Fruit fly (Drosophila melanogaster) whole organism, embryonic: ENCODE results near the gene tay.
A peak's percentile ranks its signal among the peaks of the same experiment; 100 is the strongest.

Experiments used
- ATbp ChIP-seq: fragments of 200-800 bp; sonication (Bioruptor generic); optimal IDR thresholded peaks from 2 replicates; lab custom pipeline; 2017; ENCODE audit warnings: missing biosample characterization, mild to moderate bottlenecking, missing genetic modification characterization, missing genetic modification reagents
- Ada2b ChIP-seq: fragments of 200-800 bp; sonication (Bioruptor generic); IDR thresholded peaks from 2 replicates; pipeline ENCODE4 v1.3.6; 2022; ENCODE audit warnings: missing biosample characterization, missing genetic modification characterization
- B-H2 ChIP-seq: fragments of 200-800 bp; sonication (Bioruptor generic); optimal IDR thresholded peaks from 2 replicates; lab custom pipeline; 2018; ENCODE audit warnings: missing biosample characterization, mild to moderate bottlenecking, missing genetic modification characterization
- BtbVII ChIP-seq: fragments of 200-800 bp; sonication (Bioruptor generic); optimal IDR thresholded peaks from 3 replicates; lab custom pipeline; 2017; ENCODE audit warnings: missing biosample characterization, mild to moderate bottlenecking, missing genetic modification characterization
- CG11723 ChIP-seq: fragments of 200-800 bp; sonication (Bioruptor generic); optimal IDR thresholded peaks from 2 replicates; lab custom pipeline; 2017; ENCODE audit warnings: missing biosample characterization, mild to moderate bottlenecking, missing genetic modification characterization
- CG1233 ChIP-seq: fragments of 200-800 bp; sonication (Bioruptor generic); optimal IDR thresholded peaks from 4 replicates; lab custom pipeline; 2018; ENCODE audit warnings: missing biosample characterization, mild to moderate bottlenecking, missing genetic modification characterization
- CG17328 ChIP-seq: fragments of 200-800 bp; sonication (Bioruptor generic); IDR thresholded peaks from 2 replicates; pipeline ENCODE4 v1.3.6; 2022; ENCODE audit warnings: missing biosample characterization, missing genetic modification characterization
- CG2712 ChIP-seq: fragments of 200-800 bp; optimal IDR thresholded peaks from 3 replicates; lab custom pipeline; 2019; ENCODE audit warnings: missing biosample characterization, mild to moderate bottlenecking, missing genetic modification characterization, moderate library complexity
- CG30020 ChIP-seq: fragments of 200-800 bp; optimal IDR thresholded peaks from 2 replicates; lab custom pipeline; 2019; ENCODE audit warnings: missing biosample characterization, mild to moderate bottlenecking, missing genetic modification characterization, moderate library complexity
- CG32532 ChIP-seq: fragments of 200-800 bp; sonication (Bioruptor generic); IDR thresholded peaks from 2 replicates; pipeline ENCODE4 v1.3.6; 2022; ENCODE audit warnings: missing biosample characterization, missing genetic modification characterization
- CG4404 ChIP-seq: fragments of 200-800 bp; sonication (Bioruptor generic); IDR thresholded peaks from 2 replicates; pipeline ENCODE4 v1.3.6; 2022; ENCODE audit warnings: missing biosample characterization, missing genetic modification characterization
- CG6175 ChIP-seq: fragments of 200-800 bp; sonication (Bioruptor generic); IDR thresholded peaks from 3 replicates; pipeline ENCODE4 v1.3.6; 2022; ENCODE audit warnings: missing biosample characterization, missing genetic modification characterization
- CG8765 ChIP-seq: fragments of 200-800 bp; sonication (Bioruptor generic); IDR thresholded peaks from 2 replicates; pipeline ENCODE4 v1.3.6; 2022; ENCODE audit warnings: missing biosample characterization, missing genetic modification characterization
- CG8924 ChIP-seq: fragments of 200-800 bp; optimal IDR thresholded peaks from 3 replicates; lab custom pipeline; 2019; ENCODE audit warnings: missing biosample characterization, mild to moderate bottlenecking, missing genetic modification characterization, moderate library complexity
- CHES-1-like ChIP-seq: fragments of 200-800 bp; sonication (Bioruptor generic); optimal IDR thresholded peaks from 2 replicates; lab custom pipeline; 2016; ENCODE audit warnings: missing biosample characterization, missing genetic modification characterization
- Camta ChIP-seq: fragments of 200-800 bp; sonication (Bioruptor generic); optimal IDR thresholded peaks from 2 replicates; lab custom pipeline; 2016; ENCODE audit warnings: missing biosample characterization, missing genetic modification characterization
- CkIIα-i1 ChIP-seq: fragments of 200-800 bp; sonication (Bioruptor generic); IDR thresholded peaks from 2 replicates; pipeline ENCODE4 v1.3.6; 2022; ENCODE audit warnings: missing biosample characterization, missing genetic modification characterization
- D19A ChIP-seq: fragments of 200-800 bp; optimal IDR thresholded peaks from 3 replicates; lab custom pipeline; 2019; ENCODE audit warnings: missing biosample characterization, mild to moderate bottlenecking, missing genetic modification characterization, moderate library complexity
- Dref ChIP-seq: fragments of 200-800 bp; sonication (Bioruptor generic); IDR thresholded peaks from 2 replicates; pipeline ENCODE4 v1.3.6; 2022; ENCODE audit warnings: missing biosample characterization, missing genetic modification characterization
- Gug ChIP-seq: fragments of 200-800 bp; sonication (Bioruptor generic); IDR thresholded peaks from 4 replicates; pipeline ENCODE4 v1.3.6; 2022; ENCODE audit warnings: missing biosample characterization, missing genetic modification characterization
- NC2β ChIP-seq: fragments of 200-800 bp; sonication (Bioruptor generic); optimal IDR thresholded peaks from 2 replicates; lab custom pipeline; 2016; ENCODE audit warnings: missing biosample characterization, missing genetic modification characterization
- Nf-YA ChIP-seq: fragments of 200-800 bp; sonication (Bioruptor generic); IDR thresholded peaks from 2 replicates; pipeline ENCODE4 v1.3.6; 2022; ENCODE audit warnings: missing biosample characterization, missing genetic modification characterization
- Opbp ChIP-seq: fragments of 200-800 bp; sonication (Bioruptor generic); IDR thresholded peaks from 3 replicates; pipeline ENCODE4 v1.3.6; 2022; ENCODE audit warnings: missing biosample characterization, missing genetic modification characterization; ENCODE audit not compliant: partially characterized antibody
- Xbp1 ChIP-seq: fragments of 200-800 bp; sonication (Bioruptor generic); optimal IDR thresholded peaks from 3 replicates; lab custom pipeline; 2016; ENCODE audit warnings: missing biosample characterization, mild to moderate bottlenecking, missing genetic modification characterization
- al ChIP-seq: fragments of 200-800 bp; sonication (Bioruptor generic); IDR thresholded peaks from 2 replicates; pipeline ENCODE4 v1.3.6; 2022; ENCODE audit warnings: missing biosample characterization, missing genetic modification characterization
- amos ChIP-seq: fragments of 200-800 bp; sonication (Bioruptor generic); IDR thresholded peaks from 2 replicates; pipeline ENCODE4 v1.3.6; 2022; ENCODE audit warnings: missing biosample characterization, missing genetic modification characterization; ENCODE audit not compliant: partially characterized antibody
- bab2 ChIP-seq: fragments of 200-800 bp; sonication (Bioruptor generic); optimal IDR thresholded peaks from 2 replicates; lab custom pipeline; 2016; ENCODE audit warnings: missing biosample characterization, missing genetic modification characterization
- bbx ChIP-seq: fragments of 200-800 bp; sonication (Bioruptor generic); IDR thresholded peaks from 2 replicates; pipeline ENCODE4 v1.3.6; 2022; ENCODE audit warnings: missing biosample characterization, missing genetic modification characterization; ENCODE audit not compliant: partially characterized antibody
- br ChIP-seq: fragments of >200 bp; optimal IDR thresholded peaks from 2 replicates; lab custom pipeline; 2017
- chn ChIP-seq: fragments of 200-800 bp; sonication (Bioruptor generic); optimal IDR thresholded peaks from 2 replicates; lab custom pipeline; 2016; ENCODE audit warnings: missing biosample characterization, missing genetic modification characterization
- crp ChIP-seq, 2 experiments: fragments of 200-800 bp; sonication (Bioruptor generic); optimal IDR thresholded peaks; 2 replicates in 1 of 2; 3 replicates in 1 of 2; lab custom pipeline; 2017; ENCODE audit warnings: missing biosample characterization in 2 of 2, missing genetic modification characterization in 2 of 2, mild to moderate bottlenecking in 1 of 2, moderate library complexity in 1 of 2
- dmrt99B ChIP-seq: fragments of 200-800 bp; sonication (Bioruptor generic); optimal IDR thresholded peaks from 2 replicates; lab custom pipeline; 2018; ENCODE audit warnings: missing biosample characterization, mild to moderate bottlenecking, missing genetic modification characterization, moderate library complexity
- gsb-n ChIP-seq: fragments of 200-800 bp; sonication (Bioruptor generic); optimal IDR thresholded peaks from 3 replicates; lab custom pipeline; 2018; ENCODE audit warnings: missing biosample characterization, mild to moderate bottlenecking, missing genetic modification characterization
- h ChIP-seq: fragments of >200 bp; optimal IDR thresholded peaks from 2 replicates; lab custom pipeline; 2017
- kah ChIP-seq: fragments of 200-800 bp; sonication (Bioruptor generic); optimal IDR thresholded peaks from 2 replicates; lab custom pipeline; 2018; ENCODE audit warnings: missing biosample characterization, mild to moderate bottlenecking, missing genetic modification characterization
- kni ChIP-seq: fragments of 200-800 bp; sonication (Bioruptor generic); optimal IDR thresholded peaks from 3 replicates; lab custom pipeline; 2017; ENCODE audit warnings: mild to moderate bottlenecking, missing biosample characterization, missing genetic modification reagents, missing genetic modification characterization
- lola ChIP-seq, 3 experiments: fragments of >200 bp in 2 of 3; fragments of 200-800 bp in 1 of 3; sonication (Bioruptor generic) in 1 of 3; optimal IDR thresholded peaks; 2 replicates each; lab custom pipeline; 2017 to 2019; ENCODE audit warnings: missing biosample characterization in 3 of 3, missing genetic modification characterization in 3 of 3, mild to moderate bottlenecking in 1 of 3, moderate library complexity in 1 of 3
- nmo ChIP-seq: fragments of 200-800 bp; sonication (Bioruptor generic); optimal IDR thresholded peaks from 2 replicates; lab custom pipeline; 2018; ENCODE audit warnings: missing biosample characterization, mild to moderate bottlenecking, missing genetic modification characterization, moderate library complexity
- nom ChIP-seq: fragments of 200-800 bp; sonication (Bioruptor generic); optimal IDR thresholded peaks from 2 replicates; lab custom pipeline; 2017; ENCODE audit warnings: missing biosample characterization, missing genetic modification characterization, mild to moderate bottlenecking, moderate library complexity, missing genetic modification reagents
- otp ChIP-seq: fragments of 200-800 bp; sonication (Bioruptor generic); IDR thresholded peaks from 3 replicates; pipeline ENCODE4, ENCODE4 v1.3.6; 2022; ENCODE audit warnings: missing biosample characterization, missing genetic modification characterization
- pzg ChIP-seq: fragments of 200-800 bp; sonication (Bioruptor generic); optimal IDR thresholded peaks from 3 replicates; lab custom pipeline; 2018; ENCODE audit warnings: missing biosample characterization, mild to moderate bottlenecking, missing genetic modification characterization, moderate library complexity
- row ChIP-seq: fragments of 200-800 bp; sonication (Bioruptor generic); IDR thresholded peaks from 3 replicates; pipeline ENCODE4 v1.3.6; 2022; ENCODE audit warnings: missing biosample characterization, missing genetic modification characterization
- sens ChIP-seq: fragments of 200-800 bp; sonication (Bioruptor generic); peaks from one replicate; lab custom pipeline; 2016; ENCODE audit warnings: missing biosample characterization, missing genetic modification characterization
- sqz ChIP-seq: fragments of 200-800 bp; sonication (Bioruptor generic); optimal IDR thresholded peaks from 3 replicates; lab custom pipeline; 2018; ENCODE audit warnings: missing biosample characterization, mild to moderate bottlenecking, missing genetic modification characterization
- ssp ChIP-seq: fragments of 200-800 bp; sonication (Bioruptor generic); IDR thresholded peaks from 2 replicates; pipeline ENCODE4 v1.3.6; 2022; ENCODE audit warnings: missing biosample characterization, missing genetic modification characterization
- unpg ChIP-seq: fragments of 200-800 bp; sonication (Bioruptor generic); optimal IDR thresholded peaks from 3 replicates; lab custom pipeline; 2018; ENCODE audit warnings: missing biosample characterization, mild to moderate bottlenecking, missing genetic modification characterization, moderate library complexity
- wor ChIP-seq: fragments of 200-800 bp; sonication (Bioruptor generic); IDR thresholded peaks from 2 replicates; pipeline ENCODE4 v1.3.6; 2022; ENCODE audit warnings: missing biosample characterization, missing genetic modification characterization

Gene tay

dm6 chrX:15934226-15934547 is 47.1 kb upstream of the tay start (continued):
- TF ChIP-seq kah (no peak), bab2 (GFP tag; lab: Kevin White, UChicago) (no peak), lola (GFP tag; optimal IDR thresholded peaks at IDR 0.05; lab: Kevin White, UChicago) (no peak), CG8765 (GFP tag; lab: Robert Waterston, UW) (no peak), CG30020 (tag; lab: Kevin White, UChicago) (peak; percentile 94), otp (GFP tag; lab: Robert Waterston, UW) (no peak), Nf-YA (GFP tag; lab: Robert Waterston, UW) (no peak), Dref (GFP tag; lab: Robert Waterston, UW) (0 out of 2 replicates have a peak, but pooled peaks have one; percentile 36), Ada2b (no peak), CkIIα-i1 (GFP tag; lab: Robert Waterston, UW) (no peak), ATbp (GFP tag; lab: Kevin White, UChicago) (no peak), pzg (GFP tag; lab: Kevin White, UChicago) (peak; percentile 7), unpg (GFP tag; lab: Kevin White, UChicago) (no peak), B-H2 (GFP tag; lab: Kevin White, UChicago) (no peak), BtbVII (GFP tag; lab: Kevin White, UChicago) (no peak), bbx (GFP tag; lab: Robert Waterston, UW) (no peak), CG1233 (GFP tag; lab: Kevin White, UChicago) (no peak), br (no peak), chn (GFP tag; lab: Kevin White, UChicago) (no peak), Xbp1 (no peak), crp (GFP tag; optimal IDR thresholded peaks at IDR 0.05; lab: Kevin White, UChicago) (no peak), row (GFP tag; lab: Robert Waterston, UW) (peak; percentile 61), CG8924 (tag; lab: Kevin White, UChicago) (no peak), sens (GFP tag; lab: Kevin White, UChicago) (peak; percentile 49), CHES-1-like (GFP tag; lab: Kevin White, UChicago) (no peak), amos (GFP tag; lab: Robert Waterston, UW) (no peak), kni (no peak), D19A (tag; lab: Kevin White, UChicago) (peak; percentile 98), CG11723 (GFP tag; lab: Kevin White, UChicago) (no peak), wor (GFP tag; lab: Robert Waterston, UW) (no peak), CG6175 (no peak), Gug (GFP tag; lab: Robert Waterston, UW) (no peak), CG2712 (no peak), h (lab: Kevin White, UChicago) (no peak), CG32532 (no peak), Opbp (no peak), dmrt99B (tag; lab: Kevin White, UChicago) (no peak), CG17328 (no peak), NC2β (GFP tag; lab: Kevin White, UChicago) (no peak), Camta (no peak), nom (no peak), al (no peak), sqz (GFP tag; lab: Kevin White, UChicago) (no peak), nmo (GFP tag; lab: Kevin White, UChicago) (peak; percentile 12), gsb-n (tag; lab: Kevin White, UChicago) (no peak), CG4404 (GFP tag; lab: Robert Waterston, UW) (no peak), ssp (GFP tag; lab: Robert Waterston, UW) (peak; percentile 94)
